Fruit fly (Drosophila melanogaster): ENCODE results near the gene fw.
A peak's percentile ranks its signal among the peaks of the same experiment; 100 is the strongest.

The fw gene

DNA sequence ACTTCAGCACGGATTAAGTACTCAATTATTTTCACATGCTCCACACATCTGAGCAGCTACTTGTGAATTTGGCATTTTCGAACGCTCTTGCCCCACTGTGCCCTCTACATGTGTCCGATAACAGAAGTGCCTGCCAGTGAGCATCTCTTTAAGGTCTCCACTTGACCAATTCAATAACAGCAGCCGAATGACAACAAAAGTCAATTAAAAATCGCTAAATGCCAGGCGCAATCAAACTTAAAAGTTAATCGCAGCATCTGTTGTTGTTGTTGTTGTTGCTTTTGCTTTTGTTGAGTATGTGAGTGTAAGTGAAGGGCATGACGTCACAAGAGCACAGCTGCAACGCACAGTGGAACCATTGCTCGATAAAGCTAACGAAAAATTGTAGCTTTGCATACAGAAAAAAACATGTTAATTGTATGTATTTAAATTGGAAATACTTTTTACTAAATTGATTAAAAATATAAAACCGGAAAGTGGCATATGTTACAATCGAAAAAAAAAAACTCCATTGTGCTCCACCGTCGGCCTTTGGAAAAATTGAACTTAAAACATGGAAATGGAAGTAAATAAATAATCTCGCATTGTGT, 11.2 kb upstream of the fw start (continued):
- TF ChIP-seq Eip78C (GFP tag) (peak; percentile 89), CG6854 (GFP tag; optimal IDR thresholded peaks at IDR 0.05) (peak; percentile 13), CG11294 (GFP tag; IDR thresholded peaks at IDR 0.05) (peak; percentile 37), CG32006 (GFP tag; optimal IDR thresholded peaks at IDR 0.05) (peak; percentile 56), Hr4 (GFP tag; optimal IDR thresholded peaks at IDR 0.05) (no peak), Eip75B (GFP tag; optimal IDR thresholded peaks at IDR 0.05) (peak; percentile 73), CG6792 (GFP tag; optimal IDR thresholded peaks at IDR 0.05) (peak; percentile 64), CG6276 (GFP tag; optimal IDR thresholded peaks at IDR 0.05) (no peak), CG16779 (tag; optimal IDR thresholded peaks at IDR 0.05) (no peak)

DNA sequence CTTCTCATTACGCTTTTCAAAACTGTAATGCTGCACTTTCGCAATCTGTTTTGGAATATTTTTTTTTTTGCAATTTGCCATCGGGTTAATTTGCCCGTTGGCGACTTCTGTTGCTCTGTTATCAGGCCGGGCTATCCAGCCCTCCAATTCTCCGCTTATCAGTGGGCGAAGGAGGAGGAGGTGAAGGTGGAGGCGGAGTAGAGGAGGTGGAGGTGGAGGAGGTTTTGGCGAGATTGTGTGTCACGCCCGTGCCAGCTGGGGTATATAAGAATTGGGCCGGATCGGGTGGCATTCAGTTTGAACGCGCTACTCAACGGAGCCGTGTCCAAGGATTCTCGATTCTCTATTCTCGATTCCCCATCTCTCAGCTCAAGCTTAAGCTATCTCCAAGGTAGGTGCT, 10.4 kb upstream of the fw start:
- no peak for TF ChIP-seq Ets21C (GFP tag; optimal IDR thresholded peaks at IDR 0.05)
- no peak for TF ChIP-seq lz (GFP tag; optimal IDR thresholded peaks at IDR 0.05)
- TF ChIP-seq svp (GFP tag): peak; percentile 98

DNA sequence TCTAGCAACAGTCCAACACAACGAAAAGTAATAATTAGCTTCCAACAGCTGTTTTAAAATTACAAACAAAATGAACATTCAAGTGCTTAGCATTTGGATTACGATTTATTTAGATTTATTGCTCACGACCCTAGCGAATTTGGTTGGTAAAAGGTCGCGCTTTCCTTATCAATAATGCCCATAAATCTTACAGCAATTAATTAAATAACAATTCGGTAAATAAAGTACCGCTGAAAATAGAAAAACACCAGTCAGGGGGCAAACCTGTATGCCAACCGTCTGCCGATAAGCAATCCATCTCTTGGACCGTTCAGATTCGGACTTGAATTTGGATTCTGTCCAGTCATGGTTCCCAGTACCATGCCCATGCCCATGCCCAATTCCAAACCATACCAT, 9.4 kb upstream of the fw start:
- TF ChIP-seq svp (GFP tag) (peak; percentile 83), CG6854 (GFP tag; optimal IDR thresholded peaks at IDR 0.05) (no peak)

DNA sequence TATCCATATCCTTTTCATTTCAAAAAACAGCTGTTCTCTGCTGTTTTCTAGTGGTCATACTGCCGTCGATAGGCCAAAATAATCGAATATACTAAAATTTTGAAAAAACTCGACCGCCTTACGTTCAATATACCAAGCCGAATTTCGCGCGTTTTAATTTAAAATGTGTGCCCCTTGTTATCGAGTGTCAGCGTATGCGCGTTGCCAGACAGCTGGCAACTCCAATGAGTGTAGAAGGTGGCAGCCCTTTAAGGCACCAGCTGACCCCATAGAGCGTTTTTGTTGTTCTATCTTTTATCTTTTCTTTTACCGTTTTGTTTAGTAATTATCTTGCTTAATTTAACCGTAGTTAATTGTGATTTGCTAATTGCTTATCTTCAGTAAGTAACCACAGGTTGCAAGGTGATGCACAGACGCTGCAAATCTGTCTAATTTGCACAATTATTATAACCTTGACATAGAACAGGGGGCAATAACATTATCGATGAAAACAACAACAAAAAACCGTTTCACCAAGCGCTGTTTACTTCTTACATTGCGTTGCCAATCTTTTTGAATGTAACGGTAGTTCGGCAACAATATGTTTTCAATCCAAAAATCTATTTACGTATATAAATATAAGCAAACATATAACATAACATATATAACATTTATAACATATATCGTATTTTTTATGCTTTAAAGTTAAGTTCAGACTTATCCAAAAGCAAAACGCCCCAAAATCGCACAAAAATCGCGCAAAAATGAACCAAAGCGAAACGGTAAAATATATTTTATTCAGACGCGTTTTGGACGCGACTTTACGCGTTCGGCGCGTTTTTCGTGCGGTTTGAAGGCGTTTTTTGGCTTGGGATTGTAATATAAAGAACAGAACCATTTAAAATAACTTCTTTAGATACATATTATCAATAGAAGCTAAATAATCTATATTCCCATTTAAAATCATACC, 8.7 kb upstream of the fw start, which contains the start of the genes CG1492 and regucalcin:
CG1492 (minus strand) TSS at position 63 of the 949 bp plus-strand sequence.
regucalcin (plus strand) TSS at position 229 of the 949 bp plus-strand sequence.
- TF ChIP-seq dac (GFP tag; optimal IDR thresholded peaks at IDR 0.05) (no peak), CG10631 (GFP tag; optimal IDR thresholded peaks at IDR 0.05) (no peak), dsx (GFP tag; optimal IDR thresholded peaks at IDR 0.05; ENCODE audit: poor library complexity, severe bottlenecking) (peak; percentile 31), CG34406 (GFP tag; optimal IDR thresholded peaks at IDR 0.05) (no peak), fkh (GFP tag; optimal IDR thresholded peaks at IDR 0.05) (peak; percentile 66), ss (GFP tag; optimal IDR thresholded peaks at IDR 0.05) (no peak), Sox15 (GFP tag; optimal IDR thresholded peaks at IDR 0.05) (no peak), Ets21C (GFP tag; optimal IDR thresholded peaks at IDR 0.05) (no peak), Hr39 (GFP tag; optimal IDR thresholded peaks at IDR 0.05) (no peak), cyc (GFP tag; optimal IDR thresholded peaks at IDR 0.05) (no peak), spab (GFP tag; optimal IDR thresholded peaks at IDR 0.05) (no peak), svp (GFP tag) (peak; percentile 95), CG6854 (GFP tag; optimal IDR thresholded peaks at IDR 0.05) (no peak), Eip78C (GFP tag) (peak; percentile 6), salr (GFP tag; optimal IDR thresholded peaks at IDR 0.05) (no peak), CG6792 (GFP tag; optimal IDR thresholded peaks at IDR 0.05) (no peak), Blimp-1 (GFP tag; optimal IDR thresholded peaks at IDR 0.05) (no peak), CG3919 (GFP tag; optimal IDR thresholded peaks at IDR 0.05) (no peak), CG32006 (GFP tag; optimal IDR thresholded peaks at IDR 0.05) (no peak), CG7368 (GFP tag; optimal IDR thresholded peaks at IDR 0.05) (no peak), topi (GFP tag; optimal IDR thresholded peaks at IDR 0.05) (no peak), acj6 (GFP tag; optimal IDR thresholded peaks at IDR 0.05) (no peak), lz (GFP tag; optimal IDR thresholded peaks at IDR 0.05) (no peak), CG8119 (GFP tag; IDR thresholded peaks at IDR 0.05) (no peak)

DNA sequence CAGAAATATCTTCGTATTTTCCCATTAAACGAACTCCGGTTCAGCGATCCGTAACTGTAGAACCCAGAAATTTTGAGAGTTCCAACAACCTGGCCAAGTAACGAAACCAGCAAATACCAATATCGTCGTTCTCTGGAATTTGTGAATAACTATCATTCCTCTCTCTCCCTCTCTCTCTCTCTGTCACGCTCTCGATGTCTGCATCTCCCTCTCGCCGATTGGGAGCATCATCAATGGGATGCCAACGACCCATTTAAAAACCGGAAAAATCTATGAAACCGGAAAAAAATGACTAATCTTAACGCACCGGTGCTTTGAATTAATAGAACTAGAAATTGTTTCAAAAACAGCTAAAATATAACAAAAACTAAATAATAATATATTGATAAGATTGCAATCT, 3.9 kb upstream of the fw start:
- no peak for TF ChIP-seq Smox (GFP tag; optimal IDR thresholded peaks at IDR 0.05)
- TF ChIP-seq CG11294 (GFP tag; IDR thresholded peaks at IDR 0.05): no peak
- no peak for TF ChIP-seq topi (GFP tag; optimal IDR thresholded peaks at IDR 0.05)
- no peak for TF ChIP-seq spab (GFP tag; optimal IDR thresholded peaks at IDR 0.05)
- TF ChIP-seq CG6854 (GFP tag; optimal IDR thresholded peaks at IDR 0.05): no peak
- no peak for TF ChIP-seq esn (GFP tag; optimal IDR thresholded peaks at IDR 0.05)
- TF ChIP-seq CG7368 (GFP tag; optimal IDR thresholded peaks at IDR 0.05): no peak
- TF ChIP-seq Eip78C (GFP tag): peak; percentile 71
- no peak for TF ChIP-seq Hr38 (GFP tag; optimal IDR thresholded peaks at IDR 0.05)
- no peak for TF ChIP-seq Sox14 (GFP tag; optimal IDR thresholded peaks at IDR 0.05)
- no peak for TF ChIP-seq CG1621 (tag; optimal IDR thresholded peaks at IDR 0.05)
- peak; percentile 6 for TF ChIP-seq svp (GFP tag)
- no peak for TF ChIP-seq fkh (GFP tag; optimal IDR thresholded peaks at IDR 0.05)
- TF ChIP-seq Ets96B (tag; optimal IDR thresholded peaks at IDR 0.05): no peak
- no peak for TF ChIP-seq CG16779 (tag; optimal IDR thresholded peaks at IDR 0.05)
- no peak for TF ChIP-seq CG6163 (GFP tag; IDR thresholded peaks at IDR 0.05)
- TF ChIP-seq OdsH (GFP tag; optimal IDR thresholded peaks at IDR 0.05): no peak

Data from whole organism, prepupa.